Worm (Caenorhabditis elegans) whole organism, L4 larva: ENCODE measurements around the gene set-4.

ENCODE experiments used
- T20F7.1 ChIP-seq: fragments of 200-800 bp; sonication (Bioruptor generic); optimal IDR thresholded peaks from 2 replicates; lab custom pipeline; 2018; ENCODE audit warnings: mild to moderate bottlenecking, missing genetic modification characterization, missing compliant biosample characterization
- Y48G9A.11 ChIP-seq: fragments of 200-800 bp; sonication (Bioruptor generic); IDR thresholded peaks from 2 replicates; pipeline ENCODE4 v1.3.6; 2022; ENCODE audit warnings: missing genetic modification reagents, missing genetic modification characterization, missing compliant biosample characterization
- Y75B8A.6 ChIP-seq: fragments of 200-800 bp; sonication (Bioruptor generic); IDR thresholded peaks from 2 replicates; pipeline ENCODE4 v1.3.6; 2022; ENCODE audit warnings: missing genetic modification reagents, missing genetic modification characterization, missing compliant biosample characterization
- aly-2 ChIP-seq: sonication (generic microtip); optimal IDR thresholded peaks from 2 replicates; lab custom pipeline; 2018; ENCODE audit warnings: missing biosample characterization, missing genetic modification characterization
- ama-1 ChIP-seq: fragments of 150-350 bp; optimal IDR thresholded peaks from 2 replicates; lab custom pipeline; 2014; ENCODE audit warnings: inconsistent platforms, mixed read lengths
- arid-1 ChIP-seq: fragments of 200-800 bp; sonication (Bioruptor generic); conservative IDR thresholded peaks from 2 replicates; pipeline ENCODE4 v1.3.6; 2022; ENCODE audit warnings: missing genetic modification reagents, missing genetic modification characterization, missing compliant biosample characterization
- fos-1 ChIP-seq: fragments of 150-350 bp; optimal IDR thresholded peaks from 2 replicates; lab custom pipeline; 2014; ENCODE audit warnings: missing biosample characterization, missing genetic modification characterization
- hmg-1.1 ChIP-seq: fragments of 200-800 bp; sonication (Bioruptor generic); IDR thresholded peaks from 2 replicates; pipeline ENCODE4 v1.3.6; 2022; ENCODE audit warnings: missing genetic modification reagents, missing genetic modification characterization, missing compliant biosample characterization
- mep-1 ChIP-seq: fragments of 150-350 bp; sonication (generic microtip); optimal IDR thresholded peaks from 3 replicates; lab custom pipeline; 2014; ENCODE audit warnings: missing biosample characterization, missing genetic modification characterization
- mxl-3 ChIP-seq: fragments of 200-800 bp; sonication (Bioruptor generic); optimal IDR thresholded peaks from 2 replicates; lab custom pipeline; 2018; ENCODE audit warnings: mild to moderate bottlenecking, missing genetic modification characterization, missing compliant biosample characterization
- skn-1 ChIP-seq: fragments of 150-350 bp; optimal IDR thresholded peaks from 2 replicates; lab custom pipeline; 2014; ENCODE audit warnings: missing biosample characterization, missing genetic modification characterization
- snpc-4 ChIP-seq: fragments of 150-350 bp; optimal IDR thresholded peaks from 2 replicates; lab custom pipeline; 2014; ENCODE audit warnings: missing biosample characterization, missing genetic modification characterization
- zag-1 ChIP-seq: fragments of 150-350 bp; optimal IDR thresholded peaks from 2 replicates; lab custom pipeline; 2014; ENCODE audit warnings: missing biosample characterization, missing genetic modification characterization

- TF ChIP-seq T20F7.1 = no peak
- no peak for TF ChIP-seq Y75B8A.6 (GFP tag; lab: Robert Waterston, UW)
- TF ChIP-seq mep-1 (tag; lab: Kevin White, UChicago) = no peak
- TF ChIP-seq zag-1 = no peak
- TF ChIP-seq arid-1 (GFP tag; lab: Robert Waterston, UW) = no peak
- no peak for TF ChIP-seq Y48G9A.11
- TF ChIP-seq ama-1 (lab: Kevin White, UChicago) = no peak
- TF ChIP-seq fos-1 (tag; lab: Kevin White, UChicago) = no peak
- no peak for TF ChIP-seq aly-2 (tag; lab: Kevin White, UChicago)
- TF ChIP-seq skn-1 (tag; lab: Kevin White, UChicago) = no peak
- TF ChIP-seq hmg-1.1 = no peak
- no peak for TF ChIP-seq snpc-4
- no peak for TF ChIP-seq mxl-3
These were observed 34.2 kb upstream of the set-4 start, which contains the start of the genes ani-2 and clec-88 for ce11 chrII:6365237-6365815.
